Fruit fly (Drosophila melanogaster) whole organism: ENCODE results near the gene Sodq.

Experiments used
- CG8478 ChIP-seq: fragments of >200 bp; optimal IDR thresholded peaks from 2 replicates; lab custom pipeline; 2018; ENCODE audit warnings: inconsistent platforms
- Dll ChIP-seq: fragments of >200 bp; optimal IDR thresholded peaks from 2 replicates; lab custom pipeline; 2017
- EcR ChIP-seq, 2 experiments: fragments of >200 bp; optimal IDR thresholded peaks; 2 replicates each; lab custom pipeline; 2017; ENCODE audit warnings: missing biosample characterization in 2 of 2, missing genetic modification characterization in 2 of 2, missing genetic modification reagents in 2 of 2
- pan ChIP-seq: fragments of >200 bp; optimal IDR thresholded peaks from 2 replicates; lab custom pipeline; 2017
- psq ChIP-seq: fragments of >200 bp; optimal IDR thresholded peaks from 2 replicates; lab custom pipeline; 2017
- usp ChIP-seq: fragments of >200 bp; optimal IDR thresholded peaks from 2 replicates; lab custom pipeline; 2017; ENCODE audit warnings: missing biosample characterization, missing genetic modification characterization, mixed read lengths

Sodq gene

DNA sequence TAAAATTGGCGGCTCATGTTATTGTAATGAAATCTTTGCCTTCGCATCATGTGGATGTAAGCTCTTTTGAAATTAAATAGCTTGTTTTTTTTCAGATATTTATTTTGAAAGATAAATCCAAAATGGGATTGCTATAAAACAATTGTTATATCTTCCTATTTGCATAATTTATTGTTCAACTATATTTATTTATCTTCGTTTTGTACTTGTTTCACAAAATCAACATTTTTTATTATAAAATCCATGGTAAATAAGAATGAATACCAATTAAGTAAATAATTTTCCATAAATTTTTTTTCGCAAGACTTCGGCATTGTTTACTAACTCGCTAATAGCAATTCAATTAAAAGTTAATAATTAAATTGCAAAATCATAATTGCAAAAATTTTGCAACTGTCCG, 26.9 kb downstream of the Sodq start, which contains the start of gene CG14546:
Gene CG14546 (minus strand): TSS at position 101 of the 400 bp plus-strand sequence.
- TF ChIP-seq EcR (GFP tag; optimal IDR thresholded peaks at IDR 0.05; lab: Kevin White, UChicago) (no peak), Dll (no peak), usp (no peak), pan (lab: Kevin White, UChicago) (no peak), CG8478 (lab: Kevin White, UChicago) (no peak), psq (lab: Kevin White, UChicago) (no peak)

DNA sequence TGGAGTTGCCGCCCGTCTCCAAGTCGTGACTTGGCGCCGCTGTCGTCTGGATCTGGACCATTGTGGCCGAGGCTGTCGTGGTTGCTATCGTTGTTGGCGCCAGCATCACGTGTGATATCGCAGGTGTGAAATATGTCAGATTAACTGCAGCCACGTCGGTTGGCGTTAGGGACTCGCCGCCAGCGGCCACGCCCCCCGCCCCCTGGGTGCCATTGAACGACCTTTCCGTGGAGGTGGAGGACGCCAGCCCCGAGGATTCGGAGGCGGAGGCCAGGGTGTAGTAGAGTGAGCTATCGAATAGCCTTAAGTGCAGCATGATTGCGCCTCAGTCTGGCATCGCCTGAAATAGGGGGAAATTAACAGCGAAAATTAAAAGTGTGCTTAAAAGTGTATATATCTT, 45.7 kb downstream of the Sodq start:
- TF ChIP-seq Dll (no peak), EcR (GFP tag; optimal IDR thresholded peaks at IDR 0.05; lab: Kevin White, UChicago) (no peak), CG8478 (lab: Kevin White, UChicago) (no peak), pan (lab: Kevin White, UChicago) (no peak), usp (no peak), psq (lab: Kevin White, UChicago) (no peak)
